Worm (Caenorhabditis elegans) whole organism, mixed stage, embryonic: ENCODE results near the gene enu-3.6.

ENCODE experiments used
- drap-1 ChIP-seq: fragments of 200-800 bp; sonication (Bioruptor generic); optimal IDR thresholded peaks from 3 replicates; lab custom pipeline; 2018; ENCODE audit warnings: mild to moderate bottlenecking, missing genetic modification characterization, missing compliant biosample characterization
- lin-13 ChIP-seq: fragments of 150-350 bp; optimal IDR thresholded peaks from 2 replicates; lab custom pipeline; 2014; ENCODE audit warnings: missing biosample characterization, missing genetic modification characterization
- lsy-2 ChIP-seq: fragments of 150-350 bp; optimal IDR thresholded peaks from 2 replicates; lab custom pipeline; 2014; ENCODE audit warnings: missing biosample characterization, missing genetic modification characterization
- mab-5 ChIP-seq: fragments of 150-350 bp; optimal IDR thresholded peaks from 2 replicates; lab custom pipeline; 2014; ENCODE audit warnings: missing biosample characterization, missing genetic modification characterization
- nhr-2 ChIP-seq: fragments of 150-350 bp; optimal IDR thresholded peaks from 2 replicates; lab custom pipeline; 2014; ENCODE audit warnings: missing biosample characterization, missing genetic modification characterization
- snpc-4 ChIP-seq: fragments of 150-350 bp; optimal IDR thresholded peaks from 2 replicates; lab custom pipeline; 2014; ENCODE audit warnings: missing biosample characterization, missing genetic modification characterization
- unc-39 ChIP-seq: fragments of 150-350 bp; optimal IDR thresholded peaks from 2 replicates; lab custom pipeline; 2014; ENCODE audit warnings: missing biosample characterization, missing genetic modification characterization

ce11 chrIII:10733300-10733699, 16.9 kb upstream of the enu-3.6 start:
- TF ChIP-seq lsy-2 (tag; lab: Kevin White, UChicago) (no peak), mab-5 (tag; lab: Kevin White, UChicago) (no peak), nhr-2 (tag; lab: Kevin White, UChicago) (no peak), unc-39 (tag; lab: Kevin White, UChicago) (no peak), snpc-4 (tag; lab: Kevin White, UChicago) (no peak), drap-1 (GFP tag; lab: Kevin White, UChicago) (no peak), lin-13 (tag; lab: Kevin White, UChicago) (no peak)
